Worm (Caenorhabditis elegans) whole organism, early embryonic: ENCODE measurements around the gene swsn-3.

Experiments
- F13C5.2 ChIP-seq: sonication (generic microtip); optimal IDR thresholded peaks from 2 replicates; lab custom pipeline; 2017; ENCODE audit warnings: mild to moderate bottlenecking, missing genetic modification characterization, inconsistent platforms, missing compliant biosample characterization
- ama-1 ChIP-seq: fragments of 150-350 bp; optimal IDR thresholded peaks from 2 replicates; lab custom pipeline; 2014
- hnd-1 ChIP-seq: sonication (generic microtip); optimal IDR thresholded peaks from 2 replicates; lab custom pipeline; 2016; ENCODE audit warnings: missing genetic modification characterization, missing compliant biosample characterization
- tbx-37 ChIP-seq: fragments of 200-800 bp; sonication (Bioruptor generic); conservative IDR thresholded peaks from 2 replicates; pipeline ENCODE4 v1.3.6; 2022; ENCODE audit warnings: missing genetic modification reagents, missing genetic modification characterization, missing compliant biosample characterization

ce11 chrIII:2770752-2771151, 2.3 kb upstream of the swsn-3 start:
- TF ChIP-seq ama-1, result no peak
- no peak for TF ChIP-seq tbx-37 (GFP tag; lab: Robert Waterston, UW)
- TF ChIP-seq hnd-1 (tag; lab: Kevin White, UChicago), result no peak
- TF ChIP-seq F13C5.2 (tag; lab: Kevin White, UChicago), result no peak
